Worm (Caenorhabditis elegans) whole organism, L4 larva: ENCODE measurements around the gene tomm-20.
A peak's percentile ranks its signal among the peaks of the same experiment; 100 is the strongest.

Experiments
- D1046.2 ChIP-seq: fragments of 200-800 bp; sonication (Bioruptor generic); IDR thresholded peaks from 2 replicates; pipeline ENCODE4 v1.3.6; 2022; ENCODE audit warnings: missing genetic modification characterization, missing compliant biosample characterization
- F26F4.8 ChIP-seq: fragments of 200-800 bp; sonication (Bioruptor generic); conservative IDR thresholded peaks from 2 replicates; pipeline ENCODE4 v1.3.6; 2022; ENCODE audit warnings: missing genetic modification characterization, missing compliant biosample characterization
- F37D6.2 ChIP-seq: sonication (generic microtip); optimal IDR thresholded peaks from 2 replicates; lab custom pipeline; 2016; ENCODE audit warnings: mild to moderate bottlenecking, missing genetic modification characterization, missing compliant biosample characterization
- Y105C5A.15 ChIP-seq: fragments of 200-800 bp; sonication (Bioruptor generic); IDR thresholded peaks from 2 replicates; pipeline ENCODE4 v1.3.6; 2022; ENCODE audit warnings: missing genetic modification characterization, missing compliant biosample characterization
- ZK337.2 ChIP-seq: fragments of 200-800 bp; sonication (Bioruptor generic); IDR thresholded peaks from 2 replicates; pipeline ENCODE4 v1.3.6; 2022; ENCODE audit warnings: missing genetic modification reagents, missing genetic modification characterization, missing compliant biosample characterization
- attf-4 ChIP-seq: sonication (generic microtip); optimal IDR thresholded peaks from 3 replicates; lab custom pipeline; 2017; ENCODE audit warnings: missing biosample characterization, missing genetic modification characterization
- ceh-28 ChIP-seq: fragments of 150-350 bp; optimal IDR thresholded peaks from 2 replicates; lab custom pipeline; 2014; ENCODE audit warnings: missing biosample characterization, missing genetic modification reagents, missing genetic modification characterization
- ceh-32 ChIP-seq: sonication (generic microtip); optimal IDR thresholded peaks from 2 replicates; lab custom pipeline; 2016; ENCODE audit warnings: mild to moderate bottlenecking, missing genetic modification characterization, missing compliant biosample characterization; ENCODE audit not compliant: poor library complexity
- ceh-82 ChIP-seq: sonication (generic microtip); optimal IDR thresholded peaks from 2 replicates; lab custom pipeline; 2017; ENCODE audit warnings: missing biosample characterization, missing genetic modification characterization
- ces-1 ChIP-seq: fragments of 150-350 bp; sonication (generic microtip); optimal IDR thresholded peaks from 4 replicates; lab custom pipeline; 2014; ENCODE audit warnings: missing biosample characterization, missing genetic modification reagents, missing genetic modification characterization
- daf-16 ChIP-seq, 3 experiments: sonication (generic microtip); optimal IDR thresholded peaks; 2 replicates each; lab custom pipeline; 2016 to 2017; ENCODE audit warnings: missing genetic modification characterization in 3 of 3, missing genetic modification reagents in 3 of 3, mild to moderate bottlenecking in 2 of 3, missing compliant biosample characterization in 2 of 3, missing biosample characterization in 1 of 3, moderate library complexity in 1 of 3
- daf-19 ChIP-seq: fragments of 200-800 bp; sonication (Bioruptor generic); conservative IDR thresholded peaks from 2 replicates; pipeline ENCODE4 v1.3.6; 2022; ENCODE audit warnings: missing genetic modification characterization, missing compliant biosample characterization
- daf-8 ChIP-seq: fragments of 200-800 bp; sonication (Bioruptor generic); IDR thresholded peaks from 2 replicates; pipeline ENCODE4 v1.3.6; 2022; ENCODE audit warnings: missing genetic modification characterization, missing compliant biosample characterization
- dmd-6 ChIP-seq: fragments of 200-800 bp; sonication (Bioruptor generic); IDR thresholded peaks from 2 replicates; pipeline ENCODE4 v1.3.6; 2022; ENCODE audit warnings: missing genetic modification reagents, missing genetic modification characterization, missing compliant biosample characterization
- dmd-8 ChIP-seq: fragments of 200-800 bp; sonication (Bioruptor generic); IDR thresholded peaks from 2 replicates; pipeline ENCODE4 v1.3.6; 2022; ENCODE audit warnings: missing genetic modification characterization, missing compliant biosample characterization
- duxl-1 ChIP-seq: sonication (generic microtip); optimal IDR thresholded peaks from 2 replicates; lab custom pipeline; 2016; ENCODE audit warnings: mild to moderate bottlenecking, missing genetic modification characterization, moderate library complexity, missing compliant biosample characterization; ENCODE audit not compliant: poor library complexity
- dve-1 ChIP-seq: sonication (generic microtip); optimal IDR thresholded peaks from 2 replicates; lab custom pipeline; 2017; ENCODE audit warnings: antibody characterized with exemption, mild to moderate bottlenecking, missing genetic modification characterization, missing compliant biosample characterization; ENCODE audit not compliant: insufficient read depth
- egl-43 ChIP-seq: fragments of 200-800 bp; sonication (Bioruptor generic); IDR thresholded peaks from 2 replicates; pipeline ENCODE4 v1.3.6; 2022; ENCODE audit warnings: missing genetic modification reagents, missing genetic modification characterization, missing compliant biosample characterization
- fos-1 ChIP-seq: fragments of 150-350 bp; optimal IDR thresholded peaks from 2 replicates; lab custom pipeline; 2014; ENCODE audit warnings: missing biosample characterization, missing genetic modification characterization
- hlh-11 ChIP-seq: fragments of 200-800 bp; sonication (Bioruptor generic); optimal IDR thresholded peaks from 2 replicates; lab custom pipeline; 2018; ENCODE audit warnings: mild to moderate bottlenecking, missing genetic modification characterization, missing compliant biosample characterization
- hlh-30 ChIP-seq: sonication (generic microtip); optimal IDR thresholded peaks from 2 replicates; lab custom pipeline; 2017; ENCODE audit warnings: antibody characterized with exemption, mild to moderate bottlenecking, missing genetic modification characterization, missing compliant biosample characterization; ENCODE audit not compliant: insufficient read depth
- hmg-1.1 ChIP-seq: fragments of 200-800 bp; sonication (Bioruptor generic); IDR thresholded peaks from 2 replicates; pipeline ENCODE4 v1.3.6; 2022; ENCODE audit warnings: missing genetic modification reagents, missing genetic modification characterization, missing compliant biosample characterization
- lim-7 ChIP-seq: fragments of 200-800 bp; sonication (Bioruptor generic); IDR thresholded peaks from 2 replicates; pipeline ENCODE4 v1.3.6; 2022; ENCODE audit warnings: missing genetic modification characterization, missing compliant biosample characterization
- lin-15B ChIP-seq: fragments of 150-350 bp; sonication (generic microtip); optimal IDR thresholded peaks from 3 replicates; lab custom pipeline; 2014; ENCODE audit warnings: missing biosample characterization, missing genetic modification characterization
- lin-38 ChIP-seq: fragments of 200-800 bp; sonication (Bioruptor generic); IDR thresholded peaks from 2 replicates; pipeline ENCODE4 v1.3.6; 2022; ENCODE audit warnings: missing genetic modification reagents, missing genetic modification characterization, missing compliant biosample characterization
- lin-39 ChIP-seq: fragments of 150-350 bp; optimal IDR thresholded peaks from 2 replicates; lab custom pipeline; 2014; ENCODE audit warnings: missing biosample characterization, missing genetic modification reagents, missing genetic modification characterization
- mep-1 ChIP-seq: fragments of 150-350 bp; sonication (generic microtip); optimal IDR thresholded peaks from 3 replicates; lab custom pipeline; 2014; ENCODE audit warnings: missing biosample characterization, missing genetic modification characterization
- mes-2 ChIP-seq: sonication (generic microtip); optimal IDR thresholded peaks from 2 replicates; lab custom pipeline; 2016; ENCODE audit warnings: missing genotype, mild to moderate bottlenecking, missing genetic modification characterization, missing compliant biosample characterization; ENCODE audit not compliant: poor library complexity, severe bottlenecking
- mxl-3 ChIP-seq: fragments of 200-800 bp; sonication (Bioruptor generic); optimal IDR thresholded peaks from 2 replicates; lab custom pipeline; 2018; ENCODE audit warnings: mild to moderate bottlenecking, missing genetic modification characterization, missing compliant biosample characterization
- nhr-25 ChIP-seq: sonication (generic microtip); optimal IDR thresholded peaks from 2 replicates; lab custom pipeline; 2017; ENCODE audit warnings: missing genetic modification characterization, mild to moderate bottlenecking, missing compliant biosample characterization, antibody characterized with exemption, moderate library complexity, borderline replicate concordance; ENCODE audit not compliant: insufficient read depth
- nhr-41 ChIP-seq: fragments of 200-800 bp; sonication (Bioruptor generic); IDR thresholded peaks from 2 replicates; pipeline ENCODE4 v1.3.6; 2022; ENCODE audit warnings: missing genetic modification reagents, missing genetic modification characterization, missing compliant biosample characterization
- nhr-76 ChIP-seq: fragments of 150-350 bp; optimal IDR thresholded peaks from 2 replicates; lab custom pipeline; 2014; ENCODE audit warnings: missing biosample characterization, missing genetic modification characterization
- pha-4 ChIP-seq, 2 experiments: fragments of 150-350 bp in 1 of 2; fragments of 200-800 bp in 1 of 2; sonication (Bioruptor generic) in 1 of 2; IDR thresholded peaks in 1 of 2; optimal IDR thresholded peaks in 1 of 2; 2 replicates each; pipeline versions ENCODE4 v1.3.6 to Lab custom; 2014 to 2022; ENCODE audit warnings: missing genetic modification characterization in 2 of 2, missing genetic modification reagents in 2 of 2, missing biosample characterization in 1 of 2, missing compliant biosample characterization in 1 of 2
- php-3 ChIP-seq: fragments of 200-800 bp; sonication (Bioruptor generic); IDR thresholded peaks from 2 replicates; pipeline ENCODE4 v1.3.6; 2022; ENCODE audit warnings: missing genetic modification reagents, missing genetic modification characterization, missing compliant biosample characterization
- pqm-1 ChIP-seq: sonication (generic microtip); optimal IDR thresholded peaks from 2 replicates; lab custom pipeline; 2017; ENCODE audit warnings: missing biosample characterization, missing genetic modification characterization
- set-16 ChIP-seq: fragments of 200-800 bp; sonication (Bioruptor generic); IDR thresholded peaks from 2 replicates; pipeline ENCODE4 v1.3.6; 2022; ENCODE audit warnings: missing genetic modification reagents, missing genetic modification characterization, missing compliant biosample characterization
- skn-1 ChIP-seq: fragments of 150-350 bp; optimal IDR thresholded peaks from 2 replicates; lab custom pipeline; 2014; ENCODE audit warnings: missing biosample characterization, missing genetic modification characterization
- snpc-4 ChIP-seq: fragments of 150-350 bp; optimal IDR thresholded peaks from 2 replicates; lab custom pipeline; 2014; ENCODE audit warnings: missing biosample characterization, missing genetic modification characterization
- unc-39 ChIP-seq: sonication (generic microtip); optimal IDR thresholded peaks from 2 replicates; lab custom pipeline; 2017; ENCODE audit warnings: missing biosample characterization, missing genetic modification characterization
- unc-62 ChIP-seq, 3 experiments: fragments of 150-350 bp in 1 of 3; sonication (generic microtip); optimal IDR thresholded peaks in 2 of 3; peaks in 1 of 3; 1 replicate in 1 of 3; 2 replicates in 2 of 3; lab custom pipeline; 2014 to 2017; ENCODE audit warnings: missing biosample characterization in 3 of 3, missing genetic modification characterization in 3 of 3, missing genetic modification reagents in 3 of 3, missing genotype in 1 of 3
- vab-7 ChIP-seq: fragments of 200-800 bp; sonication (Bioruptor generic); IDR thresholded peaks from 2 replicates; pipeline ENCODE4 v1.3.6; 2022; ENCODE audit warnings: missing genetic modification reagents, missing genetic modification characterization, missing compliant biosample characterization
- zip-11 ChIP-seq: fragments of 200-800 bp; sonication (Bioruptor generic); IDR thresholded peaks from 2 replicates; pipeline ENCODE4 v1.3.6; 2022; ENCODE audit warnings: missing genetic modification characterization, missing compliant biosample characterization
- ztf-11 ChIP-seq: fragments of 150-350 bp; optimal IDR thresholded peaks from 2 replicates; lab custom pipeline; 2014; ENCODE audit warnings: missing biosample characterization, missing genetic modification characterization

The tomm-20 gene

DNA sequence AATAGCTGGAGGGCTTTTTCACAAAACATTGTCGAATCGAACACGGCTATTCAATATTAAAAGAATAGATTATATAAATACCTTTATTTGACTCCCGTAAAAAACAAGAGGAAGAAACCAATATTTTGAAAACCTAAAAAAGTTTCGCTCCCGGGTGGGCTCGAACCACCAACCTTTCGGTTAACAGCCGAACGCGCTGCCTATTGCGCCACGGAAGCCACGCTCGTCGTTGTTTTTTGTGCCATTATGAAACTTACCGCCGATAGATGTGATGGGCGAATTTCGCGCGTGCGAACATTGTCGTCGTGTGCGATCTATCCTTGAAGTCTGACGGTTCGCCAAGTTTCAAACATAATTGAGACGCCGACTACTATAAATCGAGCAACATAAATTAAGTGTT is 11.4 kb downstream of the tomm-20 start (continued):
- TF ChIP-seq ZK337.2 (0 out of 2 replicates have a peak, but pooled peaks have one; percentile 22), lim-7 (GFP tag; lab: Robert Waterston, UW) (peak; percentile 72), lin-38 (GFP tag; lab: Robert Waterston, UW) (no peak; the same call in 1 of the 2 replicates), daf-16 (GFP tag; optimal IDR thresholded peaks at IDR 0.05; lab: Kevin White, UChicago) (peak in 1 of 2 experiments; percentile 18), daf-16 (tag; optimal IDR thresholded peaks at IDR 0.05; lab: Kevin White, UChicago) (no peak), dmd-6 (no peak), ces-1 (GFP tag; lab: Kevin White, UChicago) (no peak), daf-8 (GFP tag; lab: Robert Waterston, UW) (no peak), dmd-8 (GFP tag; lab: Robert Waterston, UW) (no peak)

DNA sequence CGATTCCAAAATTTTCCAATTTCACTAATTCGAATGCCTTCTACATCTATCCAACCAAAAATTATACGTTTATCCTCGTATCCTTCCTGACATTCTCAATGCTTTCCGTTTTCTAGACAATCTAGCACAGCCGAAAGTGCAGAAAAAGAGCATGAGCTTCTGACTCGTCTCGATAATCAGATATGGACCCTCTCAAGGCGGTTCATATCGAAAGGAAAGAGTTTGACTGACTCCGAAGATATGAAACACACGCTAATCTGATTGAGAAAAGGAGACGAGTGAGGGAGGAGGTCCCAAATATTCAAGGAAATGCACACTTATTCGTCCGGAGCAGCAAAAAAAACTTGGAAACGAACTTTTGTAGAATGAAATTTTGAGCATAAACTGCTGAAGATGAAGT is 14.1 kb downstream of the tomm-20 start:
- TF ChIP-seq mes-2 (tag; lab: Kevin White, UChicago) (no peak), unc-62 (GFP tag; optimal IDR thresholded peaks at IDR 0.05 in 1 of 2; lab: Kevin White, UChicago) (peak in 1 of 2 experiments; percentile 86), unc-62 (tag; optimal IDR thresholded peaks at IDR 0.05; lab: Kevin White, UChicago) (no peak)

DNA sequence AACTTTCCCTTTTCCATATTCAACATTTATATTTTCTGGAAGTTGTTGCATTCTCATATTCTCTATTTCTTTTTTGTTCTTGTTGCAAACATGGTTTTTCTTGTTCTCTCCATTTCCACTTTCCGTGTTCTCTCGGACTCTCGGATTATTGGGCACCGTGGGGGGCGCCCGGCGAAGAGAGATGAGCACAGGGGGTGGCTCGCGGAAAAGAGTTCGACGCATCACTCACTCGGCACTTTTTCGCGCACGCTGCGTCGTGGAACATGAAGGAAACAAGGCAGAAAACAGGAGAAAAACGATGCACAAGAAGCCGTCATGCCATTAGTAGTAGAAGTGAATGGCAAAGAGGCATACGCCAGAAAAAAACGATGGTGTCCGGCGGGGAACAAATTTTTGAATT is 16.6 kb downstream of the tomm-20 start:
- TF ChIP-seq Y105C5A.15 (GFP tag; lab: Robert Waterston, UW) (no peak), nhr-76 (no peak), mxl-3 (GFP tag; lab: Kevin White, UChicago) (no peak), hlh-11 (tag; lab: Kevin White, UChicago) (no peak), F37D6.2 (no peak), php-3 (GFP tag; lab: Robert Waterston, UW) (no peak), fos-1 (tag; lab: Kevin White, UChicago) (no peak), set-16 (GFP tag; lab: Robert Waterston, UW) (peak; percentile 67), dmd-6 (no peak), ceh-32 (no peak), hlh-30 (tag; lab: Kevin White, UChicago) (no peak), F26F4.8 (GFP tag; lab: Robert Waterston, UW) (0 out of 2 replicates have a peak, but pooled peaks have one; percentile 8), snpc-4 (no peak), hmg-1.1 (0 out of 2 replicates have a peak, but pooled peaks have one; percentile 17), unc-39 (tag; lab: Kevin White, UChicago) (no peak), mep-1 (no peak), daf-8 (GFP tag; lab: Robert Waterston, UW) (no peak)

DNA sequence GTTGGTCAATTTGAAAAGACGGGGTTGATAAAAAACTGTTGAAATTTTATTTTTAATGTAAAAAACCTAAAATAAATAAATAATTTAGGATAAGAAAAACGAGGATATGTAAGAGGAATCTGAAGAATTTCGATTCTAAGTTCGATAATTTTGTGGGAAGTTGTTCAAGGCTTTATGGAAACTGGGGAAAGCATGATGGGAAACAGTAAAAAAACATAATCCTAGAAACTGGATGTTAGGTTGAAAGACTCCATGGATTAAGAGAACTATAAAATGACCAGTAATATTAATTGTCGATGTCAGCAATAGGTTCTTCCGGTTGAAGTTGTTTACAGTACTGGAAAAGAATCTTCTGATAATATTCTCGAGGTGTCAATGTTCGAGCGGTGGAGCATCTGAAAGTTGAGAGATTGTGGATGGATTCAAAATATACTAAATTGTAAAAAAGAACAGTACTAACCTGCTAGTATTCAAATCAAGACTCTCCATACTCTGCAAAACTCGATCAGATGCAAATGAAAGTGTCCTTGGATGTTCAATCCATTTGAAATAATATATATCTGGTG is 22.9 kb downstream of the tomm-20 start:
- TF ChIP-seq dve-1: no peak
- TF ChIP-seq duxl-1 (tag; lab: Kevin White, UChicago): peak; percentile 64
- no peak for TF ChIP-seq ZK337.2
- no peak for TF ChIP-seq egl-43 (GFP tag; lab: Robert Waterston, UW)
- TF ChIP-seq dmd-8 (GFP tag; lab: Robert Waterston, UW): no peak
- no peak for TF ChIP-seq nhr-41 (GFP tag; lab: Robert Waterston, UW)
- no peak for TF ChIP-seq nhr-25 (tag; lab: Kevin White, UChicago)
- no peak for TF ChIP-seq D1046.2
- TF ChIP-seq lin-39 (tag; lab: Kevin White, UChicago): no peak
- no peak for TF ChIP-seq daf-19 (GFP tag; lab: Robert Waterston, UW)
- no peak for TF ChIP-seq set-16 (GFP tag; lab: Robert Waterston, UW)
- TF ChIP-seq F26F4.8 (GFP tag; lab: Robert Waterston, UW): no peak
- TF ChIP-seq ceh-28: no peak
- peak in 1 of 2 experiments; percentile 13 for TF ChIP-seq daf-16 (GFP tag; optimal IDR thresholded peaks at IDR 0.05; lab: Kevin White, UChicago)
- peak; percentile 13 for TF ChIP-seq daf-16 (tag; optimal IDR thresholded peaks at IDR 0.05; lab: Kevin White, UChicago)
- no peak for TF ChIP-seq lin-15B (tag; lab: Kevin White, UChicago)
- no peak for TF ChIP-seq dmd-6
- TF ChIP-seq pha-4 (GFP tag; IDR thresholded peaks at IDR 0.05; lab: Robert Waterston, UW): no peak; the same call in 1 of the 2 replicates
- no peak for TF ChIP-seq pha-4 (tag; optimal IDR thresholded peaks at IDR 0.05; lab: Kevin White, UChicago)
- TF ChIP-seq pqm-1 (tag; lab: Kevin White, UChicago): no peak
- TF ChIP-seq ztf-11 (tag; lab: Kevin White, UChicago): no peak
- no peak for TF ChIP-seq ceh-82
- no peak for TF ChIP-seq skn-1 (tag; lab: Kevin White, UChicago)
- no peak for TF ChIP-seq attf-4 (tag; lab: Kevin White, UChicago)
- TF ChIP-seq vab-7: no peak
- TF ChIP-seq zip-11 (GFP tag; lab: Robert Waterston, UW): no peak
